Fruit fly (Drosophila melanogaster): ENCODE data around the gene CG10947.

CG10947 gene

dm6 chr2L:20352727-20353126 lies 61.9 kb downstream of the CG10947 start:
- TF ChIP-seq sv (GFP tag; optimal IDR thresholded peaks at IDR 0.05), result no peak
- TF ChIP-seq Hr78 (GFP tag; optimal IDR thresholded peaks at IDR 0.05), result no peak
- no peak for TF ChIP-seq Dif (GFP tag; optimal IDR thresholded peaks at IDR 0.05; ENCODE audit: partially characterized antibody)

DNA sequence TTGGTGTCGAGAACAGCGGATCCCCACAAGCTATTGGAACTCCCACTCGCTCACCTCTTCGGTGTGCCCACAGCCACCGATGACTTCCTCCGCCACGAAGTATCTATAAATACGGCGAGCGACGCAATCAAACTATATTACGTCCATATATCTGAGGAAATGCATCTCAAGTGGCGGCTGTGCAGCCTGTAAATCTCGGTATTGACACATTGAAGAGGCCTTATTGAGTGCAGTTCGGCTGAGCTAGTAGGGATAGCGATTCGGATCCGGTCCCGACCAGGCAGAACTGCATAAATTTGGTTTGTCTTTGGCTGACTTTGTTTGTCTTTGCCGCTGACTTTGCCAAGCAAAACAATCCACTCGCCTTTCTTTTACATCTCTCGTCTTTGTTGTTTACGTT lies 62.4 kb downstream of the CG10947 start:
- no peak for TF ChIP-seq CG9705 (GFP tag; optimal IDR thresholded peaks at IDR 0.05)
- no peak for TF ChIP-seq fru (GFP tag; optimal IDR thresholded peaks at IDR 0.05)
- no peak for TF ChIP-seq CrebA (GFP tag; optimal IDR thresholded peaks at IDR 0.05; ENCODE audit: borderline replicate concordance)
- TF ChIP-seq brk (GFP tag; optimal IDR thresholded peaks at IDR 0.05), result no peak
- TF ChIP-seq Hr83 (GFP tag; optimal IDR thresholded peaks at IDR 0.05; ENCODE audit: poor library complexity, severe bottlenecking), result no peak
- no peak for TF ChIP-seq pan (optimal IDR thresholded peaks at IDR 0.05)
- TF ChIP-seq tai (GFP tag; optimal IDR thresholded peaks at IDR 0.05), result no peak

- TF ChIP-seq brk (GFP tag; optimal IDR thresholded peaks at IDR 0.05), result no peak
- TF ChIP-seq Abd-B (GFP tag; optimal IDR thresholded peaks at IDR 0.05), result no peak
- no peak for TF ChIP-seq dl (GFP tag; optimal IDR thresholded peaks at IDR 0.05; ENCODE audit: insufficient read depth in 1 of 2, partially characterized antibody in 2 of 2)
- TF ChIP-seq psq (GFP tag; optimal IDR thresholded peaks at IDR 0.05), result no peak
- no peak for TF ChIP-seq pan (optimal IDR thresholded peaks at IDR 0.05)
- no peak for TF ChIP-seq h (GFP tag; optimal IDR thresholded peaks at IDR 0.05)
- TF ChIP-seq rgr (GFP tag; optimal IDR thresholded peaks at IDR 0.05), result no peak
- no peak for TF ChIP-seq Hr83 (GFP tag; optimal IDR thresholded peaks at IDR 0.05; ENCODE audit: poor library complexity, severe bottlenecking)
- no peak for TF ChIP-seq CG9705 (GFP tag; optimal IDR thresholded peaks at IDR 0.05)
- TF ChIP-seq Dif (GFP tag; optimal IDR thresholded peaks at IDR 0.05; ENCODE audit: partially characterized antibody), result no peak
- TF ChIP-seq CG32264 (GFP tag; optimal IDR thresholded peaks at IDR 0.05), result no peak
- no peak for TF ChIP-seq Mio (GFP tag; optimal IDR thresholded peaks at IDR 0.05)
- no peak for TF ChIP-seq Rel (GFP tag; optimal IDR thresholded peaks at IDR 0.05)
- TF ChIP-seq Rel (tag; optimal IDR thresholded peaks at IDR 0.05), result no peak
- TF ChIP-seq Hr78 (GFP tag; optimal IDR thresholded peaks at IDR 0.05), result no peak
- TF ChIP-seq Dfd (GFP tag; optimal IDR thresholded peaks at IDR 0.05), result no peak
- TF ChIP-seq Sp1 (GFP tag; optimal IDR thresholded peaks at IDR 0.05), result no peak
- TF ChIP-seq jim (GFP tag; optimal IDR thresholded peaks at IDR 0.05), result no peak
Observed at dm6 chr2L:20351723-20352122, 62.9 kb downstream of the CG10947 start.

DNA sequence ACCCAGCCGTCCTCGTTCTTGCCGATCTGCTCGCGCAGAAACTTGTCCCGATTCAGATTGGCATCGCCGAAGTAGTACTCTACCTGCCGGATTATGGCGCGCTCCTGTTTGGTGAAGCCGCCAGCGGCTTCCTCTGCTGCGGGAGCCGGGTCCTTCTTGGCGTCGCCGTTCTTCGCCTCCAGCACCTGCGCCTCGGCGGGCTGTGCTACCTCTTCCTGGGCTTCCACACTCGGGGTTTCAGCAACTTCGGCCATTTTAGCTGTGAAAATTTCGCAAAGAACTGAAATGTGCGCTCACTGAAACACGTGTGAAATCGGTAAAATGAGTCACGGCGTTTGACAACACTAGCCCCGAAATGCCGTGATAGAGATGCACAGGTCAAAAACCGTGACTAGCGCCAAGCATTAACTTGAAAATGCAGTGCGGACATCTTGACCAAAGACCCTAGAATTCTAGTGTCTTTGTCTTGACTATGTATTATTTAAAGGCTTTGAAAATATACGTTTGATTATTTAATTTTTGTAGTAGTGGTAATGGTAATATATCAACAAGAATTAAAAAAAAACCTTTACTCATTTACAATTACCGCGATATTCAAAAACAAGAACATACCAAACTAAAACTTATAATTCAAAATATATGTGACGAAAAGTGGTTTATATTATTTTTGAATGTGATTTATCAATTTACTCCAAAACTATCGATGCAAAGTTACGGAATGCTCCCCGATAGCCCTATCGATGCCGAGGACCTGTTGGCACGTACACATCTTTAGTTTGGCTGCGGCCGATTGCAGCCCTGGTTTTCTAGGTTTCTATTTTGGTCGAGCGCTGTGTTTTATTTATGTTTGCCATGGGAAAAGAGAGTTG lies 64.7 kb downstream of the CG10947 start, which contains the start of the genes La and RtGEF:
Gene La, minus strand, starts transcription at position 342 of the 869 bp plus-strand sequence.
Gene RtGEF, plus strand, starts transcription at position 764 of the 869 bp plus-strand sequence.
- TF ChIP-seq Mio (GFP tag; optimal IDR thresholded peaks at IDR 0.05), result no peak
- TF ChIP-seq rgr (GFP tag; optimal IDR thresholded peaks at IDR 0.05), result peak; percentile 5
- no peak for TF ChIP-seq dl (GFP tag; optimal IDR thresholded peaks at IDR 0.05; ENCODE audit: insufficient read depth in 1 of 2, partially characterized antibody in 2 of 2)
- TF ChIP-seq Dfd (GFP tag; optimal IDR thresholded peaks at IDR 0.05), result no peak
- peak; percentile 91 for TF ChIP-seq woc (GFP tag; optimal IDR thresholded peaks at IDR 0.05)
- TF ChIP-seq HLH106 (tag; optimal IDR thresholded peaks at IDR 0.05), result peak; percentile 45
- no peak for TF ChIP-seq sage (GFP tag; optimal IDR thresholded peaks at IDR 0.05)
- TF ChIP-seq sv (GFP tag; optimal IDR thresholded peaks at IDR 0.05), result peak; percentile 71
- no peak for TF ChIP-seq GATAd (GFP tag; optimal IDR thresholded peaks at IDR 0.05)
- peak; percentile 86 for TF ChIP-seq Myc (optimal IDR thresholded peaks at IDR 0.05)
- TF ChIP-seq dsf (GFP tag; optimal IDR thresholded peaks at IDR 0.05; ENCODE audit: borderline replicate concordance), result no peak
- TF ChIP-seq usp (GFP tag; optimal IDR thresholded peaks at IDR 0.05), result no peak
- peak; percentile 51 for TF ChIP-seq OdsH (GFP tag; optimal IDR thresholded peaks at IDR 0.05)
- TF ChIP-seq pan (optimal IDR thresholded peaks at IDR 0.05), result no peak
- TF ChIP-seq dmrt93B (GFP tag; optimal IDR thresholded peaks at IDR 0.05), result peak; percentile 37
- TF ChIP-seq brk (GFP tag; optimal IDR thresholded peaks at IDR 0.05), result no peak
- peak; percentile 38 for TF ChIP-seq ey (GFP tag; optimal IDR thresholded peaks at IDR 0.05)
- no peak for TF ChIP-seq tai (GFP tag; optimal IDR thresholded peaks at IDR 0.05)
- TF ChIP-seq Hnf4 (GFP tag; optimal IDR thresholded peaks at IDR 0.05), result peak; percentile 7
- TF ChIP-seq Jra (GFP tag; optimal IDR thresholded peaks at IDR 0.05), result peak; percentile 64
- TF ChIP-seq Vsx2 (GFP tag; optimal IDR thresholded peaks at IDR 0.05; ENCODE audit: partially characterized antibody), result no peak
- TF ChIP-seq Dif (GFP tag; optimal IDR thresholded peaks at IDR 0.05; ENCODE audit: partially characterized antibody), result no peak
- TF ChIP-seq h (GFP tag; optimal IDR thresholded peaks at IDR 0.05), result peak; percentile 53
- TF ChIP-seq Abd-B (GFP tag; optimal IDR thresholded peaks at IDR 0.05), result no peak
- TF ChIP-seq br (GFP tag; optimal IDR thresholded peaks at IDR 0.05), result peak; percentile 35
- TF ChIP-seq foxo (GFP tag; optimal IDR thresholded peaks at IDR 0.05), result peak in 1 of 2 experiments; percentile 63
- TF ChIP-seq N (GFP tag; optimal IDR thresholded peaks at IDR 0.05), result no peak
- no peak for TF ChIP-seq Hr78 (GFP tag; optimal IDR thresholded peaks at IDR 0.05)
- no peak for TF ChIP-seq Rel (GFP tag; optimal IDR thresholded peaks at IDR 0.05)
- TF ChIP-seq Rel (tag; optimal IDR thresholded peaks at IDR 0.05), result no peak
- TF ChIP-seq CG9705 (GFP tag; optimal IDR thresholded peaks at IDR 0.05), result peak; percentile 20
- peak; percentile 48 for TF ChIP-seq fru (GFP tag; optimal IDR thresholded peaks at IDR 0.05)
- TF ChIP-seq CrebA (GFP tag; optimal IDR thresholded peaks at IDR 0.05; ENCODE audit: borderline replicate concordance), result no peak
- TF ChIP-seq CG32264 (GFP tag; optimal IDR thresholded peaks at IDR 0.05), result peak; percentile 11
- peak; percentile 59 for TF ChIP-seq psq (GFP tag; optimal IDR thresholded peaks at IDR 0.05)
- TF ChIP-seq lola (GFP tag; optimal IDR thresholded peaks at IDR 0.05), result no peak
- peak; percentile 78 for TF ChIP-seq Hr83 (GFP tag; optimal IDR thresholded peaks at IDR 0.05; ENCODE audit: poor library complexity, severe bottlenecking)
- peak; percentile 6 for TF ChIP-seq jim (GFP tag; optimal IDR thresholded peaks at IDR 0.05)
